Worm (Caenorhabditis elegans) whole organism, young adult: Measurements from ENCODE around the gene C14B1.8.
A peak's percentile ranks its signal among the peaks of the same experiment; 100 is the strongest.

Experiments used
- B0019.2 ChIP-seq: fragments of 200-800 bp; sonication (Bioruptor generic); conservative IDR thresholded peaks from 2 replicates; pipeline ENCODE4 v1.3.6; 2022; ENCODE audit warnings: missing genetic modification reagents, missing genetic modification characterization, missing compliant biosample characterization
- B0035.1 ChIP-seq: sonication (generic microtip); optimal IDR thresholded peaks from 2 replicates; lab custom pipeline; 2016; ENCODE audit warnings: missing genetic modification characterization, mild to moderate bottlenecking, missing compliant biosample characterization, missing genotype, missing genetic modification reagents
- C17E4.6 ChIP-seq: fragments of 200-800 bp; sonication (Bioruptor generic); IDR thresholded peaks from 2 replicates; pipeline ENCODE4 v1.3.6; 2022; ENCODE audit warnings: missing genetic modification reagents, missing genetic modification characterization, missing compliant biosample characterization
- F49E8.2 ChIP-seq: sonication (generic microtip); optimal IDR thresholded peaks from 3 replicates; lab custom pipeline; 2017; ENCODE audit warnings: missing genetic modification characterization, mild to moderate bottlenecking, missing compliant biosample characterization, antibody characterized with exemption, moderate library complexity; ENCODE audit not compliant: insufficient read depth
- F57A8.1 ChIP-seq: fragments of 200-800 bp; sonication (Bioruptor generic); optimal IDR thresholded peaks from 2 replicates; lab custom pipeline; 2018; ENCODE audit warnings: mild to moderate bottlenecking, missing genetic modification characterization, moderate library complexity, missing compliant biosample characterization
- K11D2.4 ChIP-seq: fragments of 200-800 bp; sonication (Bioruptor generic); IDR thresholded peaks from 2 replicates; pipeline ENCODE4 v1.3.6; 2022; ENCODE audit warnings: missing genetic modification reagents, missing genetic modification characterization, missing compliant biosample characterization
- Y56A3A.18 ChIP-seq: fragments of 200-800 bp; sonication (Bioruptor generic); IDR thresholded peaks from 2 replicates; pipeline ENCODE4 v1.3.6; 2022; ENCODE audit warnings: missing genetic modification reagents, missing genetic modification characterization, missing compliant biosample characterization
- attf-3 ChIP-seq: fragments of 200-800 bp; sonication (Bioruptor generic); conservative IDR thresholded peaks from 2 replicates; pipeline ENCODE4 v1.3.6; 2022; ENCODE audit warnings: missing genetic modification reagents, missing genetic modification characterization, missing compliant biosample characterization
- attf-5 ChIP-seq: fragments of 200-800 bp; sonication (Bioruptor generic); optimal IDR thresholded peaks from 2 replicates; lab custom pipeline; 2018; ENCODE audit warnings: mild to moderate bottlenecking, missing genetic modification characterization, missing compliant biosample characterization
- bed-1 ChIP-seq: fragments of 200-800 bp; sonication (Bioruptor generic); IDR thresholded peaks from 2 replicates; pipeline ENCODE4 v1.3.6; 2022; ENCODE audit warnings: missing genetic modification reagents, missing genetic modification characterization, missing compliant biosample characterization
- cebp-2 ChIP-seq: fragments of 200-800 bp; sonication (Bioruptor generic); IDR thresholded peaks from 2 replicates; pipeline ENCODE4 v1.3.6; 2022; ENCODE audit warnings: missing genetic modification characterization, missing compliant biosample characterization
- ceh-100 ChIP-seq: fragments of 200-800 bp; sonication (Bioruptor generic); IDR thresholded peaks from 2 replicates; pipeline ENCODE4 v1.3.6; 2022; ENCODE audit warnings: missing genetic modification reagents, missing genetic modification characterization, missing compliant biosample characterization
- ceh-40 ChIP-seq: fragments of 200-800 bp; sonication (Bioruptor generic); IDR thresholded peaks from 2 replicates; pipeline ENCODE4 v1.3.6; 2022; ENCODE audit warnings: missing genetic modification characterization, missing compliant biosample characterization
- ceh-58 ChIP-seq: fragments of 200-800 bp; sonication (Bioruptor generic); IDR thresholded peaks from 2 replicates; pipeline ENCODE4 v1.3.6; 2022; ENCODE audit warnings: missing genetic modification characterization, missing compliant biosample characterization
- ceh-79 ChIP-seq: sonication (generic microtip); optimal IDR thresholded peaks from 2 replicates; lab custom pipeline; 2017; ENCODE audit warnings: mild to moderate bottlenecking, missing genetic modification characterization, missing compliant biosample characterization
- ceh-91 ChIP-seq: fragments of 200-800 bp; sonication (Bioruptor generic); IDR thresholded peaks from 2 replicates; pipeline ENCODE4 v1.3.6; 2022; ENCODE audit warnings: missing genetic modification reagents, missing genetic modification characterization, missing compliant biosample characterization
- chd-7 ChIP-seq: sonication (generic microtip); optimal IDR thresholded peaks from 2 replicates; lab custom pipeline; 2016; ENCODE audit warnings: mild to moderate bottlenecking, missing genetic modification characterization, moderate library complexity, missing compliant biosample characterization
- egrh-3 ChIP-seq: fragments of 200-800 bp; sonication (Bioruptor generic); IDR thresholded peaks from 2 replicates; pipeline ENCODE4 v1.3.6; 2022; ENCODE audit warnings: missing genetic modification reagents, missing genetic modification characterization, missing compliant biosample characterization
- him-1 ChIP-seq: sonication (generic microtip); optimal IDR thresholded peaks from 2 replicates; lab custom pipeline; 2016; ENCODE audit warnings: missing genotype, missing genetic modification reagents, missing genetic modification characterization, missing compliant biosample characterization
- hlh-26 ChIP-seq: fragments of 200-800 bp; sonication (Bioruptor generic); conservative IDR thresholded peaks from 2 replicates; pipeline ENCODE4 v1.3.6; 2022; ENCODE audit warnings: missing genetic modification reagents, missing genetic modification characterization, missing compliant biosample characterization
- hmg-1.2 ChIP-seq: fragments of 200-800 bp; sonication (Bioruptor generic); IDR thresholded peaks from 2 replicates; pipeline ENCODE4 v1.3.6; 2022; ENCODE audit warnings: missing genetic modification reagents, missing genetic modification characterization, missing compliant biosample characterization
- hmg-20 ChIP-seq: fragments of 200-800 bp; sonication (Bioruptor generic); IDR thresholded peaks from 2 replicates; pipeline ENCODE4 v1.3.6; 2022; ENCODE audit warnings: missing genetic modification reagents, missing genetic modification characterization, missing compliant biosample characterization
- hrde-1 ChIP-seq: sonication (generic microtip); optimal IDR thresholded peaks from 2 replicates; lab custom pipeline; 2016; ENCODE audit warnings: missing genetic modification characterization, mild to moderate bottlenecking, missing compliant biosample characterization, moderate library complexity, missing genotype, missing genetic modification reagents, borderline replicate concordance
- hsf-1 ChIP-seq: fragments of 200-800 bp; sonication (Bioruptor generic); IDR thresholded peaks from 2 replicates; pipeline ENCODE4 v1.3.6; 2022; ENCODE audit warnings: missing genetic modification reagents, missing genetic modification characterization, missing compliant biosample characterization
- let-607 ChIP-seq, 2 experiments: fragments of 200-800 bp in 1 of 2; sonication (Bioruptor generic) in 1 of 2; sonication (generic microtip) in 1 of 2; optimal IDR thresholded peaks; 2 replicates each; lab custom pipeline; 2016 to 2018; ENCODE audit warnings: mild to moderate bottlenecking in 2 of 2, missing compliant biosample characterization in 2 of 2, missing genetic modification characterization in 2 of 2, moderate library complexity in 2 of 2, missing genotype in 1 of 2
- lin-26 ChIP-seq: fragments of 200-800 bp; sonication (Bioruptor generic); IDR thresholded peaks from 2 replicates; pipeline ENCODE4 v1.3.6; 2022; ENCODE audit warnings: missing genetic modification reagents, missing genetic modification characterization, missing compliant biosample characterization
- lin-35 ChIP-seq, 3 experiments: fragments of 150-350 bp in 2 of 3; sonication (generic microtip) in 1 of 3; optimal IDR thresholded peaks; 2 replicates each; lab custom pipeline; 2014 to 2018; ENCODE audit warnings: missing biosample characterization in 3 of 3, missing genetic modification characterization in 3 of 3, missing genetic modification reagents in 3 of 3
- lin-40 ChIP-seq: sonication (generic microtip); optimal IDR thresholded peaks from 2 replicates; lab custom pipeline; 2016; ENCODE audit warnings: missing genetic modification characterization, mild to moderate bottlenecking, missing compliant biosample characterization, missing genotype, missing genetic modification reagents
- lir-1 ChIP-seq: fragments of 200-800 bp; sonication (Bioruptor generic); conservative IDR thresholded peaks from 2 replicates; pipeline ENCODE4 v1.3.6; 2022; ENCODE audit warnings: missing genetic modification reagents, missing genetic modification characterization, missing compliant biosample characterization
- mcd-1 ChIP-seq: fragments of 200-800 bp; sonication (Bioruptor generic); IDR thresholded peaks from 2 replicates; pipeline ENCODE4 v1.3.6; 2022; ENCODE audit warnings: missing genetic modification reagents, missing genetic modification characterization, missing compliant biosample characterization
- nfya-1 ChIP-seq: sonication (generic microtip); optimal IDR thresholded peaks from 2 replicates; lab custom pipeline; 2017; ENCODE audit warnings: antibody characterized with exemption, missing compliant biosample characterization, missing genetic modification characterization, borderline replicate concordance; ENCODE audit not compliant: insufficient read depth
- nfyb-1 ChIP-seq: fragments of 200-800 bp; sonication (Bioruptor generic); IDR thresholded peaks from 2 replicates; pipeline ENCODE4 v1.3.6; 2022; ENCODE audit warnings: missing genetic modification reagents, missing genetic modification characterization, missing compliant biosample characterization
- sea-2 ChIP-seq: fragments of 200-800 bp; sonication (Bioruptor generic); IDR thresholded peaks from 2 replicates; pipeline ENCODE4 v1.3.6; 2022; ENCODE audit warnings: missing genetic modification characterization, missing compliant biosample characterization
- zfh-2 ChIP-seq: fragments of 200-800 bp; sonication (Bioruptor generic); conservative IDR thresholded peaks from 2 replicates; pipeline ENCODE4 v1.3.6; 2022; ENCODE audit warnings: missing genetic modification reagents, missing genetic modification characterization, missing compliant biosample characterization
- zim-3 ChIP-seq: sonication (generic microtip); optimal IDR thresholded peaks from 2 replicates; lab custom pipeline; 2017; ENCODE audit warnings: mild to moderate bottlenecking, missing genetic modification characterization, moderate library complexity, missing compliant biosample characterization
- ztf-18 ChIP-seq: sonication (generic microtip); optimal IDR thresholded peaks from 2 replicates; lab custom pipeline; 2016; ENCODE audit warnings: missing genotype, mild to moderate bottlenecking, missing genetic modification characterization, missing compliant biosample characterization
- ztf-3 ChIP-seq: fragments of 200-800 bp; sonication (Bioruptor generic); optimal IDR thresholded peaks from 2 replicates; lab custom pipeline; 2018; ENCODE audit warnings: mild to moderate bottlenecking, missing genetic modification characterization, missing compliant biosample characterization

Gene C14B1.8

ce11 chrIII:3699275-3699674, 20.2 kb downstream of the C14B1.8 start, which contains the start of gene cyn-9 (continued):
- TF ChIP-seq hsf-1 (GFP tag; lab: Robert Waterston, UW) (0 out of 2 replicates have a peak, but pooled peaks have one; percentile 20), hrde-1 (peak; percentile 3), hmg-20 (GFP tag; lab: Robert Waterston, UW) (no peak), him-1 (tag; lab: Kevin White, UChicago) (no peak), zim-3 (no peak), lin-35 (GFP tag; optimal IDR thresholded peaks at IDR 0.05; lab: Kevin White, UChicago) (no peak), chd-7 (no peak), ceh-40 (GFP tag; lab: Robert Waterston, UW) (no peak), lin-26 (GFP tag; lab: Robert Waterston, UW) (no peak), ztf-3 (GFP tag; lab: Kevin White, UChicago) (peak; percentile 37), sea-2 (GFP tag; lab: Robert Waterston, UW) (no peak), B0035.1 (tag; lab: Kevin White, UChicago) (no peak), B0019.2 (GFP tag; lab: Robert Waterston, UW) (no peak), nfya-1 (tag; lab: Kevin White, UChicago) (no peak), bed-1 (GFP tag; lab: Robert Waterston, UW) (no peak), lin-40 (no peak), zfh-2 (GFP tag; lab: Robert Waterston, UW) (no peak), ceh-79 (no peak), ceh-58 (GFP tag; lab: Robert Waterston, UW) (no peak)

- no peak for TF ChIP-seq cebp-2 (GFP tag; lab: Robert Waterston, UW)
- no peak for TF ChIP-seq hlh-26 (GFP tag; lab: Robert Waterston, UW)
- TF ChIP-seq F57A8.1 (GFP tag; lab: Kevin White, UChicago) = no peak
- TF ChIP-seq attf-5 = no peak
- no peak for TF ChIP-seq F49E8.2
- no peak for TF ChIP-seq bed-1 (GFP tag; lab: Robert Waterston, UW)
- TF ChIP-seq, all 124 proteins: peak for 0
Measured at ce11 chrIII:3698366-3698765, 21.1 kb downstream of the C14B1.8 start.

ce11 chrIII:3697181-3697580, 22.3 kb downstream of the C14B1.8 start:
- TF ChIP-seq hsf-1 (GFP tag; lab: Robert Waterston, UW) (peak; percentile 90), hmg-1.2 (GFP tag; lab: Robert Waterston, UW) (peak; percentile 41), mcd-1 (GFP tag; lab: Robert Waterston, UW) (peak; percentile 72), ztf-18 (peak; percentile 58)

DNA sequence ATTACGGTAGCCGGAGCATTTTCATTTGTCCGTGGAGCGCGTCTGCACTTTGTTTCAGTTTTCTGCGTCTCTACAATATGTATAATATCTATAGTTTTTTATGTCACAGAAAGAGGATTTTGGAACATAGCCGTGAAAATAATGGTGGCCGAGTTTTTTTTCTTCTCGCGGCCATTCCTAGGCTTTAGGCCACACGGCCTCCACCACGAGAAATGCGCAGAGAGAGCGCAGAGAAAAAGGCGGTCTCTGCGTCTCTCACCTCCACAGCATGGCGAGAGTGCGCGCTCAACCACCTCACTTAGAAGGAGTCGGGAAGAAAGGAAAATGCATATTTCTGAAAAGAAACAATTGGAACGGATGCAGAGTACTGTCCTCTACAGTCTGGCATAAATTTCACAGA, 24.1 kb downstream of the C14B1.8 start:
- TF ChIP-seq K11D2.4 (GFP tag; lab: Robert Waterston, UW) (peak; percentile 81), lin-40 (peak; percentile 31), ceh-91 (peak; percentile 50; the same call in 1 of the 2 replicates), let-607 (tag; optimal IDR thresholded peaks at IDR 0.05; lab: Kevin White, UChicago) (peak in 1 of 2 experiments; percentile 46), egrh-3 (peak; percentile 50; the same call in 1 of the 2 replicates), ceh-100 (GFP tag; lab: Robert Waterston, UW) (peak; percentile 62), Y56A3A.18 (0 out of 2 replicates have a peak, but pooled peaks have one; percentile 28), nfyb-1 (GFP tag; lab: Robert Waterston, UW) (peak; percentile 78), hmg-1.2 (GFP tag; lab: Robert Waterston, UW) (peak; percentile 93), attf-3 (GFP tag; lab: Robert Waterston, UW) (0 out of 2 replicates have a peak, but pooled peaks have one; percentile 31), mcd-1 (GFP tag; lab: Robert Waterston, UW) (peak; percentile 92), ztf-18 (peak; percentile 88), lir-1 (GFP tag; lab: Robert Waterston, UW) (0 out of 2 replicates have a peak, but pooled peaks have one; percentile 27), C17E4.6 (GFP tag; lab: Robert Waterston, UW) (peak; percentile 55; the same call in 1 of the 2 replicates)
